Fruit fly (Drosophila melanogaster) whole organism, embryonic: ENCODE data around the gene CG31191.

ENCODE experiments used
- B-H1 ChIP-seq: fragments of 200-800 bp; sonication (Bioruptor generic); IDR thresholded peaks from 3 replicates; pipeline ENCODE4 v1.3.6; 2022; ENCODE audit warnings: missing biosample characterization, missing genetic modification characterization
- Bgb ChIP-seq: fragments of 200-800 bp; sonication (Bioruptor generic); IDR thresholded peaks from 2 replicates; pipeline ENCODE4 v1.3.6; 2022; ENCODE audit warnings: missing biosample characterization, missing genetic modification characterization; ENCODE audit not compliant: partially characterized antibody
- BtbVII ChIP-seq: fragments of 200-800 bp; sonication (Bioruptor generic); optimal IDR thresholded peaks from 3 replicates; lab custom pipeline; 2017; ENCODE audit warnings: missing biosample characterization, mild to moderate bottlenecking, missing genetic modification characterization
- CG10209 ChIP-seq: fragments of 200-800 bp; sonication (Bioruptor generic); optimal IDR thresholded peaks from 3 replicates; lab custom pipeline; 2017; ENCODE audit warnings: missing biosample characterization, mild to moderate bottlenecking, missing genetic modification characterization, missing genetic modification reagents
- CG11695 ChIP-seq: fragments of 200-800 bp; sonication (Bioruptor generic); IDR thresholded peaks from 3 replicates; pipeline ENCODE4 v1.3.6; 2022; ENCODE audit warnings: missing biosample characterization, missing genetic modification characterization
- CG12155 ChIP-seq: fragments of 200-800 bp; sonication (Bioruptor generic); optimal IDR thresholded peaks from 3 replicates; lab custom pipeline; 2016; ENCODE audit warnings: missing biosample characterization, missing genetic modification characterization
- CG13424 ChIP-seq: fragments of 200-800 bp; sonication (Bioruptor generic); optimal IDR thresholded peaks from 2 replicates; lab custom pipeline; 2019; ENCODE audit warnings: missing biosample characterization, mild to moderate bottlenecking, missing genetic modification characterization, moderate library complexity
- CG1529 ChIP-seq: fragments of 200-800 bp; sonication (Bioruptor generic); optimal IDR thresholded peaks from 3 replicates; lab custom pipeline; 2018; ENCODE audit warnings: missing biosample characterization, missing genetic modification characterization
- CG15601 ChIP-seq: fragments of 200-800 bp; sonication (Bioruptor generic); optimal IDR thresholded peaks from 3 replicates; lab custom pipeline; 2019; ENCODE audit warnings: missing biosample characterization, mild to moderate bottlenecking, missing genetic modification characterization, moderate library complexity
- CG1832 ChIP-seq: fragments of 200-800 bp; sonication (Bioruptor generic); optimal IDR thresholded peaks from 2 replicates; lab custom pipeline; 2017; ENCODE audit warnings: missing biosample characterization, mild to moderate bottlenecking, missing genetic modification characterization, inconsistent platforms
- CG2116 ChIP-seq: fragments of 200-800 bp; sonication (Bioruptor generic); optimal IDR thresholded peaks from 3 replicates; lab custom pipeline; 2018; ENCODE audit warnings: missing biosample characterization, mild to moderate bottlenecking, missing genetic modification characterization
- CG2678 ChIP-seq: fragments of 200-800 bp; sonication (Bioruptor generic); optimal IDR thresholded peaks from 3 replicates; lab custom pipeline; 2019; ENCODE audit warnings: missing biosample characterization, mild to moderate bottlenecking, missing genetic modification characterization, moderate library complexity
- CG3065 ChIP-seq: fragments of 200-800 bp; sonication (Bioruptor generic); optimal IDR thresholded peaks from 2 replicates; lab custom pipeline; 2016; ENCODE audit warnings: missing biosample characterization, missing genetic modification characterization
- CG4282 ChIP-seq: fragments of 200-800 bp; sonication (Bioruptor generic); optimal IDR thresholded peaks from 2 replicates; lab custom pipeline; 2016; ENCODE audit warnings: missing biosample characterization, missing genetic modification characterization
- CG4328 ChIP-seq: fragments of 200-800 bp; sonication (Bioruptor generic); optimal IDR thresholded peaks from 3 replicates; lab custom pipeline; 2017; ENCODE audit warnings: missing biosample characterization, missing genetic modification reagents, missing genetic modification characterization
- CG4424 ChIP-seq: fragments of 200-800 bp; sonication (Bioruptor generic); optimal IDR thresholded peaks from 3 replicates; lab custom pipeline; 2016; ENCODE audit warnings: missing biosample characterization, missing genetic modification characterization
- CG4820 ChIP-seq: fragments of 200-800 bp; sonication (Bioruptor generic); optimal IDR thresholded peaks from 3 replicates; lab custom pipeline; 2016; ENCODE audit warnings: missing biosample characterization, missing genetic modification characterization
- CTCF ChIP-seq: fragments of 200-800 bp; sonication (Bioruptor generic); optimal IDR thresholded peaks from 2 replicates; lab custom pipeline; 2017; ENCODE audit warnings: missing biosample characterization, mild to moderate bottlenecking, missing genetic modification characterization, moderate library complexity
- D19B ChIP-seq: fragments of 200-800 bp; sonication (Bioruptor generic); optimal IDR thresholded peaks from 2 replicates; lab custom pipeline; 2017; ENCODE audit warnings: missing biosample characterization, mild to moderate bottlenecking, missing genetic modification characterization
- Dbx ChIP-seq: fragments of 200-800 bp; sonication (Bioruptor generic); IDR thresholded peaks from 3 replicates; pipeline ENCODE4 v1.3.6; 2022; ENCODE audit warnings: missing biosample characterization, missing genetic modification characterization
- Dref ChIP-seq: fragments of 200-800 bp; sonication (Bioruptor generic); IDR thresholded peaks from 2 replicates; pipeline ENCODE4 v1.3.6; 2022; ENCODE audit warnings: missing biosample characterization, missing genetic modification characterization
- Hand ChIP-seq: fragments of 200-800 bp; sonication (Bioruptor generic); optimal IDR thresholded peaks from 2 replicates; lab custom pipeline; 2017; ENCODE audit warnings: mild to moderate bottlenecking, missing biosample characterization, missing genetic modification reagents, missing genetic modification characterization
- Hey ChIP-seq: fragments of 200-800 bp; sonication (Bioruptor generic); optimal IDR thresholded peaks from 3 replicates; lab custom pipeline; 2018; ENCODE audit warnings: missing biosample characterization, mild to moderate bottlenecking, missing genetic modification characterization
- Jarid2 ChIP-seq: fragments of 200-800 bp; sonication (Bioruptor generic); optimal IDR thresholded peaks from 3 replicates; lab custom pipeline; 2017; ENCODE audit warnings: mild to moderate bottlenecking, missing biosample characterization, missing genetic modification reagents, missing genetic modification characterization
- MBD-R2 ChIP-seq: fragments of 200-800 bp; sonication (Bioruptor generic); IDR thresholded peaks from 2 replicates; pipeline ENCODE4 v1.3.6; 2022; ENCODE audit warnings: missing biosample characterization, missing genetic modification characterization
- Med ChIP-seq: fragments of 200-800 bp; sonication (Bioruptor generic); peaks from one replicate; lab custom pipeline; 2016; ENCODE audit warnings: missing biosample characterization, missing genetic modification characterization, mild to moderate bottlenecking, inconsistent platforms, moderate library complexity
- Meics ChIP-seq: fragments of 200-800 bp; sonication (Bioruptor generic); optimal IDR thresholded peaks from 2 replicates; lab custom pipeline; 2017; ENCODE audit warnings: missing biosample characterization, mild to moderate bottlenecking, missing genetic modification characterization
- Pdp1 ChIP-seq, 2 experiments: fragments of 200-800 bp; sonication (Bioruptor generic); optimal IDR thresholded peaks; 3 replicates each; lab custom pipeline; 2016; ENCODE audit warnings: missing biosample characterization in 2 of 2, missing genetic modification characterization in 2 of 2, mild to moderate bottlenecking in 1 of 2, moderate library complexity in 1 of 2
- Xrp1 ChIP-seq: fragments of 200-800 bp; sonication (Bioruptor generic); IDR thresholded peaks from 2 replicates; pipeline ENCODE4 v1.3.6; 2022; ENCODE audit warnings: missing biosample characterization, missing genetic modification characterization
- abd-A ChIP-seq: fragments of 200-800 bp; sonication (Bioruptor generic); optimal IDR thresholded peaks from 3 replicates; lab custom pipeline; 2019; ENCODE audit warnings: missing biosample characterization, mild to moderate bottlenecking, missing genetic modification characterization, moderate library complexity
- emc ChIP-seq: fragments of 200-800 bp; sonication (Bioruptor generic); optimal IDR thresholded peaks from 2 replicates; lab custom pipeline; 2016; ENCODE audit warnings: missing biosample characterization, missing genetic modification characterization
- eve ChIP-seq, 2 experiments: fragments of >200 bp; optimal IDR thresholded peaks; 2 replicates each; lab custom pipeline; 2017; ENCODE audit warnings: missing biosample characterization in 2 of 2, missing genetic modification characterization in 2 of 2
- fd3F ChIP-seq: fragments of 200-800 bp; sonication (Bioruptor generic); optimal IDR thresholded peaks from 2 replicates; lab custom pipeline; 2018; ENCODE audit warnings: missing biosample characterization, mild to moderate bottlenecking, missing genetic modification characterization, moderate library complexity
- fd96Cb ChIP-seq: fragments of 200-800 bp; sonication (Bioruptor generic); optimal IDR thresholded peaks from 2 replicates; lab custom pipeline; 2018; ENCODE audit warnings: missing biosample characterization, mild to moderate bottlenecking, missing genetic modification characterization, moderate library complexity
- gem ChIP-seq: fragments of 200-800 bp; sonication (Bioruptor generic); optimal IDR thresholded peaks from 2 replicates; lab custom pipeline; 2019; ENCODE audit warnings: missing biosample characterization, mild to moderate bottlenecking, missing genetic modification characterization, moderate library complexity
- grau ChIP-seq: fragments of 200-800 bp; optimal IDR thresholded peaks from 3 replicates; lab custom pipeline; 2019; ENCODE audit warnings: missing biosample characterization, mild to moderate bottlenecking, missing genetic modification characterization, moderate library complexity
- gsb-n ChIP-seq: fragments of 200-800 bp; sonication (Bioruptor generic); optimal IDR thresholded peaks from 3 replicates; lab custom pipeline; 2018; ENCODE audit warnings: missing biosample characterization, mild to moderate bottlenecking, missing genetic modification characterization
- ind ChIP-seq: fragments of 200-800 bp; sonication (Bioruptor generic); optimal IDR thresholded peaks from 3 replicates; lab custom pipeline; 2016; ENCODE audit warnings: missing biosample characterization, missing genetic modification characterization
- jumu ChIP-seq: fragments of 200-800 bp; sonication (Bioruptor generic); optimal IDR thresholded peaks from 3 replicates; lab custom pipeline; 2016; ENCODE audit warnings: missing biosample characterization, missing genetic modification characterization
- lov ChIP-seq, 2 experiments: fragments of 200-800 bp in 1 of 2; fragments of >200 bp in 1 of 2; sonication (Bioruptor generic) in 1 of 2; IDR thresholded peaks in 1 of 2; optimal IDR thresholded peaks in 1 of 2; 2 replicates in 1 of 2; 3 replicates in 1 of 2; pipeline versions ENCODE4 v1.3.6 to Lab custom; 2017 to 2022; ENCODE audit warnings: missing biosample characterization in 1 of 2, missing genetic modification characterization in 1 of 2
- oc ChIP-seq: fragments of 200-800 bp; sonication (Bioruptor generic); optimal IDR thresholded peaks from 2 replicates; lab custom pipeline; 2018; ENCODE audit warnings: missing biosample characterization, mild to moderate bottlenecking, missing genetic modification characterization, moderate library complexity
- odd ChIP-seq: fragments of 200-800 bp; sonication (Bioruptor generic); optimal IDR thresholded peaks from 2 replicates; lab custom pipeline; 2017; ENCODE audit warnings: missing biosample characterization, mild to moderate bottlenecking, missing genetic modification characterization
- slbo ChIP-seq: fragments of 200-800 bp; sonication (Bioruptor generic); IDR thresholded peaks from 2 replicates; pipeline ENCODE4 v1.3.6; 2022; ENCODE audit warnings: missing biosample characterization, missing genetic modification characterization
- stwl ChIP-seq: fragments of 200-800 bp; sonication (Bioruptor generic); optimal IDR thresholded peaks from 3 replicates; lab custom pipeline; 2018; ENCODE audit warnings: missing biosample characterization, mild to moderate bottlenecking, missing genetic modification characterization, moderate library complexity
- tio ChIP-seq: fragments of 200-800 bp; sonication (Bioruptor generic); optimal IDR thresholded peaks from 2 replicates; lab custom pipeline; 2017; ENCODE audit warnings: missing biosample characterization, missing genetic modification characterization, inconsistent platforms
- ttk ChIP-seq: fragments of 200-800 bp; sonication (Bioruptor generic); IDR thresholded peaks from 2 replicates; pipeline ENCODE4 v2.1.2; 2022; ENCODE audit warnings: missing biosample characterization, missing genetic modification characterization
- vvl ChIP-seq: fragments of 200-800 bp; sonication (Bioruptor generic); IDR thresholded peaks from 2 replicates; pipeline ENCODE4 v1.3.6; 2022; ENCODE audit warnings: missing biosample characterization, missing genetic modification characterization

Gene CG31191

dm6 chr3R:20949749-20950676 is 4.7 kb upstream of the CG31191 start (continued):
- peak; percentile 46 for TF ChIP-seq BtbVII (GFP tag; lab: Kevin White, UChicago)
- peak in 1 of 2 experiments; percentile 75 for TF ChIP-seq eve (GFP tag; optimal IDR thresholded peaks at IDR 0.05; lab: Kevin White, UChicago)
- TF ChIP-seq gem (tag; lab: Kevin White, UChicago): peak; percentile 72
- peak; percentile 53 for TF ChIP-seq CG4282
- peak; percentile 69 for TF ChIP-seq CG2678 (tag; lab: Kevin White, UChicago)
- TF ChIP-seq Dref (GFP tag; lab: Robert Waterston, UW): no peak
- TF ChIP-seq lov (optimal IDR thresholded peaks at IDR 0.05; lab: Kevin White, UChicago): no peak
- no peak for TF ChIP-seq lov (GFP tag; IDR thresholded peaks at IDR 0.05; lab: Robert Waterston, UW)
- peak; percentile 0 for TF ChIP-seq D19B (GFP tag; lab: Kevin White, UChicago)
- no peak for TF ChIP-seq Jarid2 (GFP tag; lab: Kevin White, UChicago)
- no peak for TF ChIP-seq tio (GFP tag; lab: Kevin White, UChicago)
- no peak for TF ChIP-seq CG1832 (GFP tag; lab: Kevin White, UChicago)
- peak in 1 of 2 experiments; percentile 49 for TF ChIP-seq Pdp1 (GFP tag; optimal IDR thresholded peaks at IDR 0.05; lab: Kevin White, UChicago)
- peak; percentile 47 for TF ChIP-seq CG10209 (GFP tag; lab: Kevin White, UChicago)
- peak; percentile 3 for TF ChIP-seq fd3F
- no peak for TF ChIP-seq stwl (tag; lab: Kevin White, UChicago)
- no peak for TF ChIP-seq Hey (tag; lab: Kevin White, UChicago)
- TF ChIP-seq CG12155: peak; percentile 5
- TF ChIP-seq Hand (GFP tag; lab: Kevin White, UChicago): peak; percentile 71
- peak; percentile 19 for TF ChIP-seq jumu (GFP tag; lab: Kevin White, UChicago)
- TF ChIP-seq oc (tag; lab: Kevin White, UChicago): no peak
- peak; percentile 4 for TF ChIP-seq CG4424
- no peak for TF ChIP-seq CG1529 (GFP tag; lab: Kevin White, UChicago)
- TF ChIP-seq CG2116: peak; percentile 12
- peak; percentile 2 for TF ChIP-seq odd (GFP tag; lab: Kevin White, UChicago)
- 0 out of 2 replicates have a peak, but pooled peaks have one; percentile 16 for TF ChIP-seq slbo (GFP tag; lab: Robert Waterston, UW)
- TF ChIP-seq vvl: 0 out of 2 replicates have a peak, but pooled peaks have one; percentile 9
- TF ChIP-seq abd-A (tag; lab: Kevin White, UChicago): peak; percentile 94
- 0 out of 3 replicates have a peak, but pooled peaks have one; percentile 50 for TF ChIP-seq Dbx (GFP tag; lab: Robert Waterston, UW)
- TF ChIP-seq emc: no peak
- TF ChIP-seq CG4328: peak; percentile 9
- peak; percentile 70 for TF ChIP-seq CTCF (GFP tag; lab: Kevin White, UChicago)
- peak; percentile 85 for TF ChIP-seq Med
- TF ChIP-seq MBD-R2 (GFP tag; lab: Robert Waterston, UW): peak; percentile 26; the same call in 1 of the 2 replicates
- TF ChIP-seq fd96Cb (tag; lab: Kevin White, UChicago): peak; percentile 34
- peak; percentile 36 for TF ChIP-seq gsb-n (tag; lab: Kevin White, UChicago)
- peak; percentile 70 for TF ChIP-seq Meics (GFP tag; lab: Kevin White, UChicago)
- 0 out of 3 replicates have a peak, but pooled peaks have one; percentile 31 for TF ChIP-seq CG11695
- TF ChIP-seq CG13424 (tag; lab: Kevin White, UChicago): peak; percentile 45
- TF ChIP-seq CG4820 (GFP tag; lab: Kevin White, UChicago): peak; percentile 2
- no peak for TF ChIP-seq B-H1 (GFP tag; lab: Robert Waterston, UW)
- TF ChIP-seq ind (GFP tag; lab: Kevin White, UChicago): peak; percentile 5
- TF ChIP-seq Xrp1 (GFP tag; lab: Robert Waterston, UW): 0 out of 2 replicates have a peak, but pooled peaks have one; percentile 12
- TF ChIP-seq grau: peak; percentile 58
- TF ChIP-seq CG15601 (tag; lab: Kevin White, UChicago): no peak
- TF ChIP-seq Bgb (GFP tag; lab: Robert Waterston, UW): peak; percentile 15; the same call in 1 of the 2 replicates
- TF ChIP-seq ttk: peak; percentile 64; the same call in 1 of the 2 replicates
- no peak for TF ChIP-seq CG3065 (GFP tag; lab: Kevin White, UChicago)
